Worm (Caenorhabditis elegans) whole organism, early embryonic: ENCODE measurements around the gene T02H6.1.

Experiments
- B0310.2 ChIP-seq: sonication (generic microtip); optimal IDR thresholded peaks from 2 replicates; lab custom pipeline; 2016; ENCODE audit warnings: mild to moderate bottlenecking, missing genetic modification characterization, missing compliant biosample characterization
- ama-1 ChIP-seq: fragments of 150-350 bp; optimal IDR thresholded peaks from 2 replicates; lab custom pipeline; 2014
- hnd-1 ChIP-seq: sonication (generic microtip); optimal IDR thresholded peaks from 2 replicates; lab custom pipeline; 2016; ENCODE audit warnings: missing genetic modification characterization, missing compliant biosample characterization
- scrt-1 ChIP-seq: fragments of 200-800 bp; sonication (Bioruptor generic); IDR thresholded peaks from 2 replicates; pipeline ENCODE4 v1.3.6; 2022; ENCODE audit warnings: missing genetic modification characterization, missing compliant biosample characterization

ce11 chrII:760276-760675 is 51.1 kb downstream of the T02H6.1 start:
- no peak for TF ChIP-seq B0310.2 (tag; lab: Kevin White, UChicago)
- TF ChIP-seq ama-1 (lab: Kevin White, UChicago), result no peak
- no peak for TF ChIP-seq hnd-1
- TF ChIP-seq scrt-1, result no peak
